Worm (Caenorhabditis elegans) whole organism, young adult: ENCODE measurements around the gene ndc-80.

Experiments
- cebp-1 ChIP-seq, 2 experiments: fragments of 200-800 bp in 1 of 2; sonication (Bioruptor generic) in 1 of 2; sonication (generic microtip) in 1 of 2; IDR thresholded peaks in 1 of 2; optimal IDR thresholded peaks in 1 of 2; 2 replicates each; pipeline versions ENCODE4 v1.3.6 to Lab custom; 2017 to 2022; ENCODE audit warnings: missing compliant biosample characterization in 2 of 2, missing genetic modification characterization in 2 of 2, mild to moderate bottlenecking in 1 of 2, missing genetic modification reagents in 1 of 2, moderate library complexity in 1 of 2
- cebp-2 ChIP-seq: fragments of 200-800 bp; sonication (Bioruptor generic); IDR thresholded peaks from 2 replicates; pipeline ENCODE4 v1.3.6; 2022; ENCODE audit warnings: missing genetic modification characterization, missing compliant biosample characterization
- let-607 ChIP-seq, 2 experiments: fragments of 200-800 bp in 1 of 2; sonication (Bioruptor generic) in 1 of 2; sonication (generic microtip) in 1 of 2; optimal IDR thresholded peaks; 2 replicates each; lab custom pipeline; 2016 to 2018; ENCODE audit warnings: mild to moderate bottlenecking in 2 of 2, missing compliant biosample characterization in 2 of 2, missing genetic modification characterization in 2 of 2, moderate library complexity in 2 of 2, missing genotype in 1 of 2
- lsl-1 ChIP-seq: fragments of 200-800 bp; sonication (Bioruptor generic); optimal IDR thresholded peaks from 2 replicates; lab custom pipeline; 2018; ENCODE audit warnings: mild to moderate bottlenecking, missing genetic modification characterization, moderate library complexity, missing compliant biosample characterization
- snpc-4 ChIP-seq, 5 experiments: fragments of 150-350 bp in 1 of 5; sonication (generic microtip) in 4 of 5; optimal IDR thresholded peaks; 2 replicates each; lab custom pipeline; 2014 to 2018; ENCODE audit warnings: missing genetic modification characterization in 5 of 5, missing biosample characterization in 3 of 5, antibody characterized with exemption in 2 of 5, mild to moderate bottlenecking in 2 of 5, missing compliant biosample characterization in 2 of 5, missing genotype in 2 of 5, moderate library complexity in 2 of 5, missing genetic modification reagents in 1 of 5
- ztf-18 ChIP-seq: sonication (generic microtip); optimal IDR thresholded peaks from 2 replicates; lab custom pipeline; 2016; ENCODE audit warnings: missing genotype, mild to moderate bottlenecking, missing genetic modification characterization, missing compliant biosample characterization

ce11 chrIV:10068266-10068665, 17.7 kb upstream of the ndc-80 start:
- TF ChIP-seq ztf-18 (tag; lab: Kevin White, UChicago) (no peak), cebp-2 (GFP tag; lab: Robert Waterston, UW) (no peak), let-607 (tag; optimal IDR thresholded peaks at IDR 0.05; lab: Kevin White, UChicago) (no peak), cebp-1 (GFP tag; IDR thresholded peaks at IDR 0.05; lab: Robert Waterston, UW) (no peak), cebp-1 (tag; optimal IDR thresholded peaks at IDR 0.05; lab: Kevin White, UChicago) (no peak), snpc-4 (GFP tag; optimal IDR thresholded peaks at IDR 0.05; lab: Kevin White, UChicago) (no peak), snpc-4 (tag; optimal IDR thresholded peaks at IDR 0.05; lab: Kevin White, UChicago) (no peak), lsl-1 (GFP tag; lab: Kevin White, UChicago) (no peak)
